Worm (Caenorhabditis elegans): ENCODE data around the gene srd-5.

The srd-5 gene

DNA sequence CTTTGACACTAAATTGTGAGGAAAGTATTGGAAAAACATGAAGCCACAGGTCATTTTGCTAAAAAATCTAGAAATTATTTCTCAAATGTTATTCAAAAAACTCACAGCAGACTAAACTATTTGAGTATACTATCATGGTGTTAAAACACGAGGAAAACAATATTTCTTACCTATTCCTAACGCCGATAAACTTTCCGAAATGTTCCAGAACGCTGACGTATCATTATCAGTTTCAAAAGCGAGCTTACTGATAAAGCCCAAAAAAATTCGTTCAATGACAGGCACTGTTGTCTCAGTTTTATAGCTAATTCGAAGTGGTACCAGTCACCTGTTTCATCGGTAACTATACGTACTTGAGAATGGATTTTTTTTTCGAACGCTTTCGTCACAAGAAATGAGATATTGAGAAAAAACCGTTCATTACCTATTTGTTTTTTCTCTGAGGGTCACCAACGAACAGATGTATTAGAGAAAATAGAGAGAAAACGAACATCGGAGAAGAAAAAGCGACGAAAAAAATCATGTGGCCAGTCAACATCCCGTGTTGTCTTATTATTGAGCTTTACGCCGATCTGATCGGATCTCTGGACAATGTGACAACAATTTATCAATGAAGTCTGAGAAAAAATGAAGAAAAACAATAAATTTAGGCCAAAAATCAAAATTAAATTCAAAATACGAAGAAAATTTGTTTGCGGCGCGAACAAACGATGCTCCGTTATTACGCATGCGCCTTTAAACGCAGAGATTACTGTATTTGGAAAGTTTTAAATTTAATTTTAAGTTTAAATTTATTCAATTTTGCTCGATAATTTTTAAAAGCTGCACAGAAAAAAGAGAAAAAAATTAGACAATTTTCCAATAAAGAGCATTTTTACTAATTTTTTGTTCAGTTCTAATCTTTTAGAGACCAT lies 8.0 kb downstream of the srd-5 start:
- TF ChIP-seq nfya-1 (tag; optimal IDR thresholded peaks at IDR 0.05; ENCODE audit: insufficient read depth): no peak
- TF ChIP-seq pqm-1 (tag; optimal IDR thresholded peaks at IDR 0.05): peak; percentile 42
- no peak for TF ChIP-seq nhr-28 (tag; optimal IDR thresholded peaks at IDR 0.05)
- peak; percentile 71 for TF ChIP-seq elt-2 (tag; optimal IDR thresholded peaks at IDR 0.05)
- TF ChIP-seq ama-1 (optimal IDR thresholded peaks at IDR 0.05): peak; percentile 25
- TF ChIP-seq nhr-25 (tag; optimal IDR thresholded peaks at IDR 0.05): no peak
- peak; percentile 61 for TF ChIP-seq snpc-4 (tag; optimal IDR thresholded peaks at IDR 0.05)
- no peak for TF ChIP-seq ceh-82 (tag; optimal IDR thresholded peaks at IDR 0.05)
- TF ChIP-seq pha-4 (tag; optimal IDR thresholded peaks at IDR 0.05): peak; percentile 51
- peak; percentile 8 for TF ChIP-seq jun-1 (tag; optimal IDR thresholded peaks at IDR 0.05)
- no peak for TF ChIP-seq hmg-11 (tag; optimal IDR thresholded peaks at IDR 0.05)
- no peak for TF ChIP-seq nhr-43 (tag; optimal IDR thresholded peaks at IDR 0.05; ENCODE audit: poor library complexity, severe bottlenecking)
- no peak for TF ChIP-seq tbx-2 (tag; optimal IDR thresholded peaks at IDR 0.05)
- no peak for TF ChIP-seq sea-2 (GFP tag; optimal IDR thresholded peaks at IDR 0.05)
- no peak for TF ChIP-seq fkh-2 (tag; optimal IDR thresholded peaks at IDR 0.05)

DNA sequence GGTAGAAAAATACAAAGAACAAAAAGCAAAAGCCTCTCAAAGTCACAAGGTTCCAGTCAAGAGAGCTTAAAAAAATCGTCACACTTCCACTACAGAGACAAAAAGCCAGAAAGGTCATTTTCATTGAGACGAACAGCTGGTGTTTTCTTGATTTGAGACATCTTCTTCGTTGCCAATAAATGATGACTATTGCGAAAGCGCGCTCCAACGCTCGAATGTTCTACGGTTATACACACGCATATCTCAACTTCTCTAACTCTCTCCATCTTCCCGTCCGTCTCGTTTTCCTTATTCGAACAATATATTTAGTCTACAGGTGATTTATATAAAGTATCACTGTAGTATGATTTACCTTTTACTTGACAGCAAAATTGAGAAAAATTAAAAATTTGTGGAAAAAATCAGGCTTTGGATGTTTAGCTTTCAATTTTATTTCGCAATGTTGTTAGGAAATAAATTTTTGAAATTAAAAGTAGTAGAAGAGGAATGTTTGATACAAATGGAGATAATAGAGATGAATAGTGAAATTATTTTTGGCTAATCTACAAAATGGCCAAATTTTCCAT lies 8.9 kb downstream of the srd-5 start:
- TF ChIP-seq R02D3.7 (tag; optimal IDR thresholded peaks at IDR 0.05): no peak
- peak; percentile 92 for TF ChIP-seq nhr-25 (tag; optimal IDR thresholded peaks at IDR 0.05)
- TF ChIP-seq ceh-9 (tag; optimal IDR thresholded peaks at IDR 0.05): no peak
- peak; percentile 31 for TF ChIP-seq jun-1 (tag; optimal IDR thresholded peaks at IDR 0.05)
- peak; percentile 70 for TF ChIP-seq lin-39 (tag; optimal IDR thresholded peaks at IDR 0.05)
- peak; percentile 45 for TF ChIP-seq nhr-43 (tag; optimal IDR thresholded peaks at IDR 0.05; ENCODE audit: poor library complexity, severe bottlenecking)
- TF ChIP-seq nhr-11 (tag; optimal IDR thresholded peaks at IDR 0.05): no peak
- no peak for TF ChIP-seq nhr-12 (tag; optimal IDR thresholded peaks at IDR 0.05)
- no peak for TF ChIP-seq daf-12 (tag; optimal IDR thresholded peaks at IDR 0.05)
- TF ChIP-seq pha-4 (tag; optimal IDR thresholded peaks at IDR 0.05): peak; percentile 11
- peak; percentile 54 for TF ChIP-seq egl-5 (tag; optimal IDR thresholded peaks at IDR 0.05)
- TF ChIP-seq lin-15B (tag; optimal IDR thresholded peaks at IDR 0.05): peak; percentile 42
- TF ChIP-seq nhr-23 (tag; optimal IDR thresholded peaks at IDR 0.05): peak; percentile 24
- peak; percentile 7 for TF ChIP-seq snpc-4 (tag; optimal IDR thresholded peaks at IDR 0.05)
- peak; percentile 34 for TF ChIP-seq hmg-11 (tag; optimal IDR thresholded peaks at IDR 0.05)
- TF ChIP-seq ama-1 (optimal IDR thresholded peaks at IDR 0.05): peak; percentile 83
- TF ChIP-seq nfya-1 (tag; optimal IDR thresholded peaks at IDR 0.05; ENCODE audit: insufficient read depth): peak; percentile 69
- peak; percentile 27 for TF ChIP-seq ztf-4 (tag; optimal IDR thresholded peaks at IDR 0.05)
- TF ChIP-seq elt-2 (tag; optimal IDR thresholded peaks at IDR 0.05): peak; percentile 35

DNA sequence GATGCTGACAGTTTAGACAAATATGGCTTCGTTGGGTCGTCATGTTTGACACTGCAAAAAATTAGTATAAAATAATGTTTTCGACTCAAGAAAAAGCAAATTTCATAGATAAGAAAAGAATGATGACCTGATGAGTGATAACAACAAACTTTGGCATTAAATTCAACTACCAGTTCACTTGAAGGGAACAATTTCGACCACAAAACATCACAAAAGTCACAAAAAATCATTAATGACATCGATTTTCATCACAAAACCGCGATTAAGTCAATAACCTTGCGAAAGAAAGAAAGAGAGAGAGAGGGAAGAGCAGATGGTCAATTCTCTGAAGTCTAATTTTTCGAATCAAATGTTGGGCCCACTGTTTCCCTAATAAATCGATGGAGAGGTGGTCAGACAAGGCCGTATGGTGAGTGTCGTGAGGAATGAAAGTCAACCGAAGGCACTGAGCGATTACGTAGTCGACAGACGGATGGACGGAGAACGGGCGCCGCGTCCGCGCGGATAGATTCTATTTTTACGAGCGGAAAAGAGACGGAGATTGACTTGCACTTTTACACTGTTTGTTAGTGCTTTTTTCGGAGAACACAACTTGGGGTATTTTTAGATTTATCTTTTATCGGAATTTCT lies 9.8 kb downstream of the srd-5 start, which contains the start of gene bec-1:
Gene bec-1, minus strand, starts transcription at position 51 of the 630 bp plus-strand sequence.
- TF ChIP-seq ama-1 (optimal IDR thresholded peaks at IDR 0.05) (peak; percentile 65), elt-2 (tag; optimal IDR thresholded peaks at IDR 0.05) (peak; percentile 43), nhr-77 (tag; optimal IDR thresholded peaks at IDR 0.05) (no peak), nhr-25 (tag; optimal IDR thresholded peaks at IDR 0.05) (peak; percentile 5), pha-4 (tag; optimal IDR thresholded peaks at IDR 0.05) (peak; percentile 25), pqm-1 (tag; optimal IDR thresholded peaks at IDR 0.05) (peak; percentile 11)

DNA sequence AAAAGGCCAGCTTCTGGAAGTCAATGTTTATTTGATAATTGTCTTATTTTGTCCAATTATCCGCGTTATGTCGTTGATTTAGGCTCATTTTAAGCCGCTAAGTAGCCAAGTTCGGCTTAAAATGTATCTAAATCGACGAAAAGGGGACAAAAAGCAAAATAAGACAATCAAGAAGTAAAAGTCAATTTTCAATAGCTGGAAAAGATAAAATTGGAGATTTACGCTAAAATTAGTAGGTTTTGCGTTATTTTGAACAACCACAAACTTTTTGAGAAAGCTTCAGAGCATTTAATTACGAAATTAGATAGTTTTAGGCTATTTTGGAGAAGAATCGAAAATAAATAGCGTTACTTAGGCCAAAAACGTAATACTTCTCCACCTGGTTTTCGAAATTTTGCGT lies 11.4 kb downstream of the srd-5 start:
- TF ChIP-seq ama-1 (optimal IDR thresholded peaks at IDR 0.05) (no peak), skn-1 (tag; optimal IDR thresholded peaks at IDR 0.05) (no peak), nhr-11 (tag; optimal IDR thresholded peaks at IDR 0.05) (no peak), eor-1 (tag; optimal IDR thresholded peaks at IDR 0.05) (no peak), nhr-28 (tag; optimal IDR thresholded peaks at IDR 0.05) (no peak), nhr-12 (tag; optimal IDR thresholded peaks at IDR 0.05) (no peak)

DNA sequence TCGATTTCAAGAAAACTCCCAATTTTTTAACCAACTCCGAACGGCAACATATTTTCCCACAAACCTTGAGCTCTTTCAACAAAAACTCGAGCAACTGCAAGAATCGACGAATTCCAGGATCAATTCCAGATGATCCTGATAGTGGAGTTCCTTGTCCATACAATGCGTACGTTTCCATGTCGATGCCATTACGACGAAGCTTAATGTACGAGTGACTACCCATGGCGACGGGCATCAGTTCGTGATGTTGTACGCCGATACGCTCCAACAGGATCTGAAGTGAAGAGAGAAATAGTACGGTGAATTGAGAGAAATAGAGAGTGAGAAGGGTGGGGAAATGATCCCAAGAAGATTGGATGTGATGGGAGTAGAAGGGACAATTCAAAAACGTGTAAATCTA lies 12.3 kb downstream of the srd-5 start:
- TF ChIP-seq elt-3 (tag; optimal IDR thresholded peaks at IDR 0.05) (no peak), fkh-10 (GFP tag; optimal IDR thresholded peaks at IDR 0.05) (no peak), nhr-12 (tag; optimal IDR thresholded peaks at IDR 0.05) (no peak), ama-1 (optimal IDR thresholded peaks at IDR 0.05) (peak; percentile 81)
